Fruit fly (Drosophila melanogaster) whole organism, prepupa: Measurements from ENCODE around the gene Npc2b.

Source experiments
- Blimp-1 ChIP-seq: fragments of 200-800 bp; sonication (Bioruptor generic); optimal IDR thresholded peaks from 3 replicates; lab custom pipeline; 2017; ENCODE audit warnings: missing biosample characterization, missing genetic modification characterization, mild to moderate bottlenecking, moderate library complexity, missing genetic modification reagents
- CG10631 ChIP-seq: fragments of 200-800 bp; sonication (Bioruptor generic); optimal IDR thresholded peaks from 2 replicates; lab custom pipeline; 2016; ENCODE audit warnings: missing biosample characterization, missing genetic modification characterization
- CG10669 ChIP-seq: fragments of 200-800 bp; sonication (Bioruptor generic); optimal IDR thresholded peaks from 3 replicates; lab custom pipeline; 2018; ENCODE audit warnings: missing biosample characterization, mild to moderate bottlenecking, missing genetic modification characterization, moderate library complexity
- CG11762 ChIP-seq: fragments of 200-800 bp; sonication (Bioruptor generic); optimal IDR thresholded peaks from 3 replicates; lab custom pipeline; 2016; ENCODE audit warnings: missing biosample characterization, missing genetic modification characterization; ENCODE audit not compliant: insufficient read depth
- CG11902 ChIP-seq: fragments of 200-800 bp; sonication (Bioruptor generic); optimal IDR thresholded peaks from 3 replicates; lab custom pipeline; 2016; ENCODE audit warnings: missing biosample characterization, missing genetic modification characterization
- CG15336 ChIP-seq: fragments of 200-800 bp; sonication (Bioruptor generic); IDR thresholded peaks from 2 replicates; pipeline ENCODE4 v1.3.6; 2022; ENCODE audit warnings: missing biosample characterization, missing genetic modification characterization
- CG1621 ChIP-seq: fragments of 200-800 bp; sonication (Bioruptor generic); optimal IDR thresholded peaks from 3 replicates; lab custom pipeline; 2018; ENCODE audit warnings: missing biosample characterization, mild to moderate bottlenecking, missing genetic modification characterization
- CG16779 ChIP-seq: fragments of 200-800 bp; sonication (Bioruptor generic); optimal IDR thresholded peaks from 3 replicates; lab custom pipeline; 2017; ENCODE audit warnings: missing biosample characterization, mild to moderate bottlenecking, missing genetic modification characterization
- CG3032 ChIP-seq: fragments of 200-800 bp; optimal IDR thresholded peaks from 2 replicates; lab custom pipeline; 2019; ENCODE audit warnings: missing biosample characterization, mild to moderate bottlenecking, missing genetic modification characterization, moderate library complexity
- CG32006 ChIP-seq: fragments of 200-800 bp; sonication (Bioruptor generic); optimal IDR thresholded peaks from 3 replicates; lab custom pipeline; 2017; ENCODE audit warnings: missing biosample characterization, mild to moderate bottlenecking, missing genetic modification characterization
- CG3919 ChIP-seq: fragments of 200-800 bp; sonication (Bioruptor generic); optimal IDR thresholded peaks from 3 replicates; lab custom pipeline; 2016; ENCODE audit warnings: missing biosample characterization, missing genetic modification characterization
- CG4318 ChIP-seq: fragments of 200-800 bp; sonication (Bioruptor generic); optimal IDR thresholded peaks from 3 replicates; lab custom pipeline; 2017; ENCODE audit warnings: missing biosample characterization, mild to moderate bottlenecking, missing genetic modification characterization
- CG6163 ChIP-seq: fragments of 200-800 bp; sonication (Bioruptor generic); IDR thresholded peaks from 3 replicates; pipeline ENCODE4 v1.3.6; 2022; ENCODE audit warnings: missing biosample characterization, missing genetic modification characterization
- CG6276 ChIP-seq: fragments of 200-800 bp; sonication (Bioruptor generic); optimal IDR thresholded peaks from 2 replicates; lab custom pipeline; 2017; ENCODE audit warnings: missing biosample characterization, mild to moderate bottlenecking, missing genetic modification characterization
- CG6808 ChIP-seq: fragments of 200-800 bp; sonication (Bioruptor generic); optimal IDR thresholded peaks from 3 replicates; lab custom pipeline; 2017; ENCODE audit warnings: missing biosample characterization, missing genetic modification characterization, mild to moderate bottlenecking, moderate library complexity, missing genetic modification reagents
- CG8119 ChIP-seq: fragments of 200-800 bp; sonication (Bioruptor generic); IDR thresholded peaks from 3 replicates; pipeline ENCODE4 v1.3.6; 2022; ENCODE audit warnings: missing biosample characterization, missing genetic modification characterization
- CG8319 ChIP-seq: fragments of 200-800 bp; sonication (Bioruptor generic); optimal IDR thresholded peaks from 3 replicates; lab custom pipeline; 2016; ENCODE audit warnings: missing biosample characterization, missing genetic modification characterization
- CG8632 ChIP-seq: fragments of 200-800 bp; sonication (Bioruptor generic); optimal IDR thresholded peaks from 3 replicates; lab custom pipeline; 2016; ENCODE audit warnings: missing biosample characterization, missing genetic modification characterization
- CG9139 ChIP-seq: fragments of 200-800 bp; sonication (Bioruptor generic); optimal IDR thresholded peaks from 3 replicates; lab custom pipeline; 2017; ENCODE audit warnings: missing biosample characterization, mild to moderate bottlenecking, missing genetic modification characterization
- Eip78C ChIP-seq: fragments of 200-800 bp; sonication (Bioruptor generic); peaks from one replicate; lab custom pipeline; 2016; ENCODE audit warnings: missing biosample characterization, missing genetic modification characterization
- Ets21C ChIP-seq: fragments of 200-800 bp; sonication (Bioruptor generic); optimal IDR thresholded peaks from 3 replicates; lab custom pipeline; 2016; ENCODE audit warnings: missing biosample characterization, missing genetic modification characterization
- Ets96B ChIP-seq: fragments of 200-800 bp; optimal IDR thresholded peaks from 2 replicates; lab custom pipeline; 2019; ENCODE audit warnings: missing biosample characterization, mild to moderate bottlenecking, missing genetic modification characterization, moderate library complexity
- Gug ChIP-seq: fragments of 200-800 bp; sonication (Bioruptor generic); IDR thresholded peaks from 2 replicates; pipeline ENCODE4 v1.3.6; 2022; ENCODE audit warnings: missing biosample characterization, missing genetic modification characterization
- Hr4 ChIP-seq: fragments of 200-800 bp; sonication (Bioruptor generic); optimal IDR thresholded peaks from 3 replicates; lab custom pipeline; 2016; ENCODE audit warnings: missing biosample characterization, missing genetic modification characterization
- Lpt ChIP-seq: fragments of 200-800 bp; sonication (Bioruptor generic); optimal IDR thresholded peaks from 3 replicates; lab custom pipeline; 2016; ENCODE audit warnings: missing biosample characterization, missing genetic modification characterization
- Met ChIP-seq: fragments of 200-800 bp; sonication (Bioruptor generic); optimal IDR thresholded peaks from 3 replicates; lab custom pipeline; 2016; ENCODE audit warnings: missing biosample characterization, missing genetic modification characterization
- OdsH ChIP-seq: fragments of 200-800 bp; sonication (Bioruptor generic); optimal IDR thresholded peaks from 3 replicates; lab custom pipeline; 2016; ENCODE audit warnings: missing biosample characterization, missing genetic modification characterization
- Smox ChIP-seq: fragments of 200-800 bp; sonication (Bioruptor generic); optimal IDR thresholded peaks from 3 replicates; lab custom pipeline; 2016; ENCODE audit warnings: missing biosample characterization, missing genetic modification characterization
- Sox102F ChIP-seq: fragments of 200-800 bp; sonication (Bioruptor generic); optimal IDR thresholded peaks from 2 replicates; lab custom pipeline; 2016; ENCODE audit warnings: missing biosample characterization, mild to moderate bottlenecking, missing genetic modification characterization
- Sox14 ChIP-seq: fragments of 200-800 bp; sonication (Bioruptor generic); optimal IDR thresholded peaks from 3 replicates; lab custom pipeline; 2016; ENCODE audit warnings: missing biosample characterization, missing genetic modification characterization
- Sox15 ChIP-seq: fragments of 200-800 bp; sonication (Bioruptor generic); optimal IDR thresholded peaks from 3 replicates; lab custom pipeline; 2016; ENCODE audit warnings: missing biosample characterization, missing genetic modification characterization
- acj6 ChIP-seq: fragments of 200-800 bp; sonication (Bioruptor generic); optimal IDR thresholded peaks from 3 replicates; lab custom pipeline; 2016; ENCODE audit warnings: missing biosample characterization, missing genetic modification characterization
- cyc ChIP-seq: fragments of 200-800 bp; sonication (Bioruptor generic); optimal IDR thresholded peaks from 3 replicates; lab custom pipeline; 2016; ENCODE audit warnings: missing biosample characterization, missing genetic modification characterization
- dac ChIP-seq: fragments of 200-800 bp; sonication (Bioruptor generic); optimal IDR thresholded peaks from 2 replicates; lab custom pipeline; 2017; ENCODE audit warnings: missing biosample characterization, mild to moderate bottlenecking, missing genetic modification characterization
- esn ChIP-seq: fragments of 200-800 bp; sonication (Bioruptor generic); optimal IDR thresholded peaks from 2 replicates; lab custom pipeline; 2016; ENCODE audit warnings: missing biosample characterization, mild to moderate bottlenecking, missing genetic modification characterization, moderate library complexity
- fd85E ChIP-seq: fragments of 200-800 bp; sonication (Bioruptor generic); optimal IDR thresholded peaks from 3 replicates; lab custom pipeline; 2016; ENCODE audit warnings: missing biosample characterization, missing genetic modification characterization
- lz ChIP-seq: fragments of 200-800 bp; sonication (Bioruptor generic); optimal IDR thresholded peaks from 3 replicates; lab custom pipeline; 2016; ENCODE audit warnings: missing biosample characterization, missing genetic modification characterization
- net ChIP-seq: fragments of 200-800 bp; sonication (Bioruptor generic); optimal IDR thresholded peaks from 3 replicates; lab custom pipeline; 2016; ENCODE audit warnings: missing biosample characterization, missing genetic modification characterization
- pdm3 ChIP-seq: fragments of 200-800 bp; sonication (Bioruptor generic); optimal IDR thresholded peaks from 3 replicates; lab custom pipeline; 2016; ENCODE audit warnings: missing biosample characterization, missing genetic modification characterization
- spab ChIP-seq: fragments of 200-800 bp; sonication (Bioruptor generic); optimal IDR thresholded peaks from 2 replicates; lab custom pipeline; 2017; ENCODE audit warnings: missing biosample characterization, mild to moderate bottlenecking, missing genetic modification characterization, missing genetic modification reagents
- ss ChIP-seq, 2 experiments: fragments of 200-800 bp; sonication (Bioruptor generic); optimal IDR thresholded peaks; 2 replicates in 1 of 2; 3 replicates in 1 of 2; lab custom pipeline; 2017 to 2018; ENCODE audit warnings: mild to moderate bottlenecking in 2 of 2, missing biosample characterization in 2 of 2, missing genetic modification characterization in 2 of 2, moderate library complexity in 1 of 2
- svp ChIP-seq: fragments of 200-800 bp; sonication (Bioruptor generic); peaks from one replicate; lab custom pipeline; 2016; ENCODE audit warnings: missing biosample characterization, missing genetic modification characterization
- topi ChIP-seq: fragments of 200-800 bp; sonication (Bioruptor generic); optimal IDR thresholded peaks from 3 replicates; lab custom pipeline; 2016; ENCODE audit warnings: missing biosample characterization, missing genetic modification characterization
- vri ChIP-seq: fragments of 200-800 bp; sonication (Bioruptor generic); optimal IDR thresholded peaks from 3 replicates; lab custom pipeline; 2016; ENCODE audit warnings: missing biosample characterization, mild to moderate bottlenecking, missing genetic modification characterization

Npc2b gene

DNA sequence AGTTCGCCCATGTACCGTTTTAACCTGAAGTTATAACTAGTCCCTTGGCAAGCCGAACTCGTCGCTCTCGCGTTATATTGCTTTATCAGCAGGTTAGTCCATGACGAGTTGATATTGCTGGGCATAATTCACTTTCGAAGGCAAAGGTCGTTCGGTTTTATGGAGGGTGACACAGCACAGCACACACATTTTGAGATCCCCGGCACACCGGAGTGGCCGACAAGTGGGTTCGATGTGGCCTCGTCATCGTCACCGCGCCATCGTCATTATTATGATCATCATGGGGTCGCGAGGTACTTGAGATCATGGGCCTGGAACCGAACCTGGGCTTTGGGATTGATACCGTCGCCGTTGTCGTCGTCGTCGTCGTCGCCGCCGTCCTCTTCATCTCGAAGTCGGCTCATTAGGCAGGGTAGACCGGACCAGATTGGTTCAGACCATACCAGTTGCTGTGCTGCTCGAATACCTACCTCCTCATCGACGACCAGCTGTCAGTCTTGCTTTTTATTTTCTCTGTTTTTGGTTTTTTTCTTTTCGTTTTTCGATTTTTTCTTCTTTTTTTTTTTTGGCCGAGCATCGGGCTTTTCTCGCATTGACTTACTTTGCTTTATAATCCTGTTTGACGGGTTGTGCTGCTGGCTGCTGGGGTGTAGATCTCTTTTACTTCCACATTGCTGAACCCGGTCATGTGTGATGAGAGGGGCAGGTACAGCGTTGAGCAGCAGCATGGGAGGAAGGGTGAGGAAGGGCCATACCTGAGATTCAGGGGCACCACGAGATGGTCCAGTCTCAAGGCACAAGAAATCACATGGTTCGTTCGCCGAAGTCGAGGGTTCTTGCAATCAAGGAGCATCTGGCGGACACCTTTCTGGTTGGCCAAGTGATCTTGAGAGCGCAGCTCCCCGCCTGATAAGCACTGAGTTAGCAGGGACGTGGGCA lies 28.0 kb upstream of the Npc2b start (continued):
- TF ChIP-seq ss (GFP tag; optimal IDR thresholded peaks at IDR 0.05; lab: Kevin White, UChicago): peak; percentile 98 to 99
- peak; percentile 26 for TF ChIP-seq Sox14 (GFP tag; lab: Kevin White, UChicago)
- TF ChIP-seq CG3919 (GFP tag; lab: Kevin White, UChicago): peak; percentile 76
- TF ChIP-seq Blimp-1 (GFP tag; lab: Kevin White, UChicago): no peak
- peak; percentile 54; the same call in 1 of the 2 replicates for TF ChIP-seq Gug
- TF ChIP-seq cyc (GFP tag; lab: Kevin White, UChicago): no peak
- TF ChIP-seq esn (GFP tag; lab: Kevin White, UChicago): peak; percentile 16
- TF ChIP-seq Ets96B (tag; lab: Kevin White, UChicago): peak; percentile 69
- TF ChIP-seq CG10631 (GFP tag; lab: Kevin White, UChicago): peak; percentile 40
- TF ChIP-seq Smox (GFP tag; lab: Kevin White, UChicago): no peak
- peak; percentile 44 for TF ChIP-seq Met
- TF ChIP-seq Ets21C (GFP tag; lab: Kevin White, UChicago): no peak
- TF ChIP-seq Sox15 (GFP tag; lab: Kevin White, UChicago): no peak
- peak; percentile 24 for TF ChIP-seq acj6 (GFP tag; lab: Kevin White, UChicago)
- TF ChIP-seq dac (GFP tag; lab: Kevin White, UChicago): peak; percentile 41
- TF ChIP-seq Sox102F: peak; percentile 66
- TF ChIP-seq CG3032 (tag; lab: Kevin White, UChicago): peak; percentile 60
- peak; percentile 84 for TF ChIP-seq svp (GFP tag; lab: Kevin White, UChicago)
- TF ChIP-seq CG8319 (GFP tag; lab: Kevin White, UChicago): peak; percentile 43
- TF ChIP-seq CG10669: peak; percentile 67
- peak; percentile 94 for TF ChIP-seq net (GFP tag; lab: Kevin White, UChicago)
- peak; percentile 90 for TF ChIP-seq Eip78C (GFP tag; lab: Kevin White, UChicago)
- TF ChIP-seq CG11762 (GFP tag; lab: Kevin White, UChicago): peak; percentile 74
- TF ChIP-seq pdm3 (GFP tag; lab: Kevin White, UChicago): peak; percentile 76
- peak; percentile 90 for TF ChIP-seq spab
- TF ChIP-seq lz: no peak
- TF ChIP-seq CG6808: peak; percentile 96
- TF ChIP-seq CG32006 (GFP tag; lab: Kevin White, UChicago): peak; percentile 31
- TF ChIP-seq OdsH: peak; percentile 57
- peak; percentile 95 for TF ChIP-seq CG15336 (GFP tag; lab: Robert Waterston, UW)
- TF ChIP-seq CG11902 (GFP tag; lab: Kevin White, UChicago): no peak
- TF ChIP-seq topi (GFP tag; lab: Kevin White, UChicago): peak; percentile 11
- peak; percentile 94 for TF ChIP-seq Lpt (GFP tag; lab: Kevin White, UChicago)
- peak; percentile 92 for TF ChIP-seq CG1621
- TF ChIP-seq CG8632: peak; percentile 83
- TF ChIP-seq fd85E (GFP tag; lab: Kevin White, UChicago): peak; percentile 82
- peak; percentile 98 for TF ChIP-seq CG6163 (GFP tag; lab: Robert Waterston, UW)
- no peak for TF ChIP-seq CG4318 (GFP tag; lab: Kevin White, UChicago)
- peak; percentile 98 for TF ChIP-seq CG16779
- peak; percentile 99 for TF ChIP-seq CG9139 (GFP tag; lab: Kevin White, UChicago)
- TF ChIP-seq CG6276: peak; percentile 92
- peak; percentile 88 for TF ChIP-seq vri (GFP tag; lab: Kevin White, UChicago)
- TF ChIP-seq CG8119: peak; percentile 97
- TF ChIP-seq Hr4: peak; percentile 27
